Fruit fly (Drosophila melanogaster): ENCODE measurements around the gene CG45065.

dm6 chrX:14910464-14911349 lies 28.3 kb upstream of the CG45065 start, which contains the start of gene CG14406:
- TF ChIP-seq pan (optimal IDR thresholded peaks at IDR 0.05) (no peak), CG8478 (optimal IDR thresholded peaks at IDR 0.05) (no peak), psq (optimal IDR thresholded peaks at IDR 0.05) (no peak), EcR (GFP tag; optimal IDR thresholded peaks at IDR 0.05) (peak in 1 of 2 experiments; percentile 1)

All from whole organism.